Worm (Caenorhabditis elegans) whole organism, dauer: Measurements from ENCODE around the gene C09G1.2.

Source experiments
- unc-62 ChIP-seq: sonication (generic microtip); optimal IDR thresholded peaks from 2 replicates; lab custom pipeline; 2017; ENCODE audit warnings: missing biosample characterization, missing genetic modification reagents, missing genetic modification characterization

The C09G1.2 gene

ce11 chrX:15944198-15944597, 38.3 kb downstream of the C09G1.2 start:
- TF ChIP-seq unc-62: no peak

- TF ChIP-seq unc-62: no peak
These were observed 38.8 kb downstream of the C09G1.2 start, which contains the start of gene mec-5 for ce11 chrX:15943709-15944108. Gene mec-5, plus strand, starts transcription at chrX:15944009.

- no peak for TF ChIP-seq unc-62
These were observed 42.7 kb downstream of the C09G1.2 start for ce11 chrX:15939759-15940334.

ce11 chrX:15939224-15939623, 43.3 kb downstream of the C09G1.2 start, which contains the start of gene mrp-3:
Gene mrp-3, minus strand, starts transcription at chrX:15939324.
- no peak for TF ChIP-seq unc-62

- TF ChIP-seq unc-62: no peak
These were observed 44.7 kb downstream of the C09G1.2 start for ce11 chrX:15937854-15938253.

- no peak for TF ChIP-seq unc-62
These were observed 49.7 kb downstream of the C09G1.2 start for ce11 chrX:15932859-15933258.
